Worm (Caenorhabditis elegans) whole organism, L1 larva: Measurements from ENCODE around the gene golg-4.

Experiments
- C16A3.4 ChIP-seq: fragments of 150-350 bp; optimal IDR thresholded peaks from 2 replicates; lab custom pipeline; 2014; ENCODE audit warnings: missing biosample characterization, missing genetic modification characterization
- Y116A8C.19 ChIP-seq: sonication (generic microtip); optimal IDR thresholded peaks from 2 replicates; lab custom pipeline; 2016; ENCODE audit warnings: missing compliant biosample characterization, missing genetic modification characterization, borderline replicate concordance
- ceh-63 ChIP-seq: fragments of 200-800 bp; sonication (Bioruptor generic); optimal IDR thresholded peaks from 2 replicates; lab custom pipeline; 2018; ENCODE audit warnings: mild to moderate bottlenecking, missing genetic modification characterization, missing compliant biosample characterization
- ceh-8 ChIP-seq: fragments of 200-800 bp; sonication (Bioruptor generic); optimal IDR thresholded peaks from 2 replicates; lab custom pipeline; 2018; ENCODE audit warnings: mild to moderate bottlenecking, missing genetic modification characterization, moderate library complexity, missing compliant biosample characterization
- ceh-82 ChIP-seq, 3 experiments: fragments of 150-350 bp in 1 of 3; sonication (generic microtip) in 2 of 3; optimal IDR thresholded peaks; 2 replicates each; lab custom pipeline; 2014 to 2017; ENCODE audit warnings: missing biosample characterization in 3 of 3, missing genetic modification characterization in 3 of 3
- ceh-90 ChIP-seq: sonication (generic microtip); optimal IDR thresholded peaks from 2 replicates; lab custom pipeline; 2016; ENCODE audit warnings: missing genetic modification characterization, missing compliant biosample characterization
- dsc-1 ChIP-seq: sonication (generic microtip); optimal IDR thresholded peaks from 2 replicates; lab custom pipeline; 2016; ENCODE audit warnings: mild to moderate bottlenecking, missing genetic modification characterization, missing compliant biosample characterization
- efl-3 ChIP-seq: fragments of 200-800 bp; sonication (Bioruptor generic); optimal IDR thresholded peaks from 2 replicates; lab custom pipeline; 2018; ENCODE audit warnings: mild to moderate bottlenecking, missing genetic modification characterization, missing compliant biosample characterization
- egl-13 ChIP-seq: sonication (generic microtip); optimal IDR thresholded peaks from 2 replicates; lab custom pipeline; 2016; ENCODE audit warnings: missing genotype, missing genetic modification reagents, missing genetic modification characterization, missing compliant biosample characterization
- egl-27 ChIP-seq, 2 experiments: fragments of 150-350 bp in 1 of 2; sonication (generic microtip); optimal IDR thresholded peaks; 3 replicates each; lab custom pipeline; 2017 to 2018; ENCODE audit warnings: missing biosample characterization in 2 of 2, missing genetic modification characterization in 2 of 2, missing genetic modification reagents in 2 of 2
- elt-2 ChIP-seq: sonication (generic microtip); optimal IDR thresholded peaks from 2 replicates; lab custom pipeline; 2016; ENCODE audit warnings: missing genetic modification characterization, mild to moderate bottlenecking, inconsistent platforms, missing compliant biosample characterization, missing genetic modification reagents
- elt-3 ChIP-seq, 6 experiments: fragments of 150-350 bp in 1 of 6; sonication (generic microtip); optimal IDR thresholded peaks; 2 replicates each; lab custom pipeline; 2017 to 2018; ENCODE audit warnings: missing biosample characterization in 6 of 6, missing genetic modification characterization in 6 of 6, inconsistent platforms in 1 of 6
- fkh-10 ChIP-seq: sonication (generic microtip); optimal IDR thresholded peaks from 2 replicates; lab custom pipeline; 2017; ENCODE audit warnings: missing biosample characterization, missing genetic modification reagents, missing genetic modification characterization
- fkh-8 ChIP-seq: sonication (generic microtip); optimal IDR thresholded peaks from 2 replicates; lab custom pipeline; 2016; ENCODE audit warnings: mild to moderate bottlenecking, missing genetic modification characterization, missing compliant biosample characterization
- hlh-17 ChIP-seq: fragments of 200-800 bp; sonication (Bioruptor generic); optimal IDR thresholded peaks from 2 replicates; lab custom pipeline; 2018; ENCODE audit warnings: missing genetic modification characterization, mild to moderate bottlenecking, missing compliant biosample characterization, moderate library complexity, borderline replicate concordance
- hlh-4 ChIP-seq: sonication (generic microtip); optimal IDR thresholded peaks from 2 replicates; lab custom pipeline; 2016; ENCODE audit warnings: mild to moderate bottlenecking, missing genetic modification characterization, missing compliant biosample characterization
- irx-1 ChIP-seq: sonication (generic microtip); optimal IDR thresholded peaks from 2 replicates; lab custom pipeline; 2016; ENCODE audit warnings: missing genetic modification characterization, missing compliant biosample characterization
- lin-13 ChIP-seq: fragments of 150-350 bp; optimal IDR thresholded peaks from 2 replicates; lab custom pipeline; 2014; ENCODE audit warnings: missing biosample characterization, missing genetic modification reagents, missing genetic modification characterization
- lin-14 ChIP-seq: fragments of 200-800 bp; sonication (Bioruptor generic); optimal IDR thresholded peaks from 2 replicates; lab custom pipeline; 2018; ENCODE audit warnings: mild to moderate bottlenecking, missing genetic modification characterization, moderate library complexity, missing compliant biosample characterization
- lsy-2 ChIP-seq, 2 experiments: fragments of 150-350 bp; optimal IDR thresholded peaks; 2 replicates each; lab custom pipeline; 2014; ENCODE audit warnings: missing biosample characterization in 2 of 2, missing genetic modification characterization in 2 of 2
- mab-9 ChIP-seq: fragments of 200-800 bp; sonication (Bioruptor generic); IDR thresholded peaks from 2 replicates; pipeline ENCODE4 v1.3.6; 2022; ENCODE audit warnings: missing genetic modification reagents, missing genetic modification characterization, missing compliant biosample characterization
- mdl-1 ChIP-seq, 2 experiments: fragments of 150-350 bp; optimal IDR thresholded peaks; 2 replicates each; lab custom pipeline; 2014 to 2017; ENCODE audit warnings: missing biosample characterization in 2 of 2, missing genetic modification characterization in 2 of 2, inconsistent platforms in 1 of 2
- mef-2 ChIP-seq: fragments of 150-350 bp; optimal IDR thresholded peaks from 2 replicates; lab custom pipeline; 2014; ENCODE audit warnings: missing biosample characterization, missing genetic modification characterization
- mep-1 ChIP-seq: fragments of 150-350 bp; optimal IDR thresholded peaks from 2 replicates; lab custom pipeline; 2014; ENCODE audit warnings: missing biosample characterization, missing genetic modification characterization
- nhr-11 ChIP-seq: fragments of 150-350 bp; optimal IDR thresholded peaks from 2 replicates; lab custom pipeline; 2014; ENCODE audit warnings: missing biosample characterization, missing genetic modification characterization
- nhr-12 ChIP-seq: sonication (generic microtip); optimal IDR thresholded peaks from 2 replicates; lab custom pipeline; 2017; ENCODE audit warnings: missing biosample characterization, missing genetic modification characterization
- nhr-20 ChIP-seq: sonication (generic microtip); optimal IDR thresholded peaks from 2 replicates; lab custom pipeline; 2016; ENCODE audit warnings: mild to moderate bottlenecking, missing genetic modification characterization, missing compliant biosample characterization
- nhr-237 ChIP-seq: fragments of 150-350 bp; optimal IDR thresholded peaks from 2 replicates; lab custom pipeline; 2014; ENCODE audit warnings: missing biosample characterization, missing genetic modification characterization
- nhr-47 ChIP-seq: sonication (generic microtip); optimal IDR thresholded peaks from 2 replicates; lab custom pipeline; 2016; ENCODE audit warnings: mild to moderate bottlenecking, missing genetic modification characterization, moderate library complexity, missing compliant biosample characterization
- nhr-71 ChIP-seq: sonication (generic microtip); optimal IDR thresholded peaks from 2 replicates; lab custom pipeline; 2016; ENCODE audit warnings: mild to moderate bottlenecking, missing genetic modification characterization, moderate library complexity, missing compliant biosample characterization
- nhr-77 ChIP-seq: fragments of 150-350 bp; optimal IDR thresholded peaks from 2 replicates; lab custom pipeline; 2014; ENCODE audit warnings: missing biosample characterization, missing genetic modification characterization
- pax-3 ChIP-seq: fragments of 200-800 bp; sonication (Bioruptor generic); optimal IDR thresholded peaks from 2 replicates; lab custom pipeline; 2018; ENCODE audit warnings: mild to moderate bottlenecking, missing genetic modification characterization, moderate library complexity, missing compliant biosample characterization
- rnt-1 ChIP-seq: sonication (generic microtip); optimal IDR thresholded peaks from 2 replicates; lab custom pipeline; 2016; ENCODE audit warnings: mild to moderate bottlenecking, missing genetic modification characterization, moderate library complexity, missing compliant biosample characterization
- skn-1 ChIP-seq: fragments of 150-350 bp; optimal IDR thresholded peaks from 2 replicates; lab custom pipeline; 2014; ENCODE audit warnings: missing biosample characterization, missing genetic modification characterization
- snpc-4 ChIP-seq: fragments of 150-350 bp; optimal IDR thresholded peaks from 2 replicates; lab custom pipeline; 2014; ENCODE audit warnings: missing biosample characterization, missing genetic modification characterization
- sox-4 ChIP-seq: sonication (generic microtip); optimal IDR thresholded peaks from 2 replicates; lab custom pipeline; 2016; ENCODE audit warnings: missing genetic modification characterization, missing compliant biosample characterization
- sptf-1 ChIP-seq: fragments of 150-350 bp; optimal IDR thresholded peaks from 2 replicates; lab custom pipeline; 2014; ENCODE audit warnings: missing biosample characterization, missing genetic modification characterization
- tbx-2 ChIP-seq: sonication (generic microtip); optimal IDR thresholded peaks from 2 replicates; lab custom pipeline; 2016; ENCODE audit warnings: missing genetic modification characterization, missing compliant biosample characterization
- tlp-1 ChIP-seq: fragments of 150-350 bp; optimal IDR thresholded peaks from 2 replicates; lab custom pipeline; 2014; ENCODE audit warnings: missing biosample characterization, missing genetic modification characterization
- unc-130 ChIP-seq: fragments of 150-350 bp; optimal IDR thresholded peaks from 2 replicates; lab custom pipeline; 2017; ENCODE audit warnings: missing biosample characterization, missing genetic modification characterization, inconsistent platforms
- vab-15 ChIP-seq: sonication (generic microtip); optimal IDR thresholded peaks from 2 replicates; lab custom pipeline; 2017; ENCODE audit warnings: missing genotype, mild to moderate bottlenecking, missing genetic modification characterization, missing compliant biosample characterization
- xbp-1 ChIP-seq: sonication (generic microtip); optimal IDR thresholded peaks from 2 replicates; lab custom pipeline; 2016; ENCODE audit warnings: missing genetic modification characterization, missing compliant biosample characterization
- ztf-11 ChIP-seq, 2 experiments: sonication (generic microtip); optimal IDR thresholded peaks; 2 replicates each; lab custom pipeline; 2016 to 2017; ENCODE audit warnings: missing genetic modification characterization in 2 of 2, missing biosample characterization in 1 of 2, missing compliant biosample characterization in 1 of 2
- ztf-4 ChIP-seq: fragments of 150-350 bp; optimal IDR thresholded peaks from 2 replicates; lab custom pipeline; 2014; ENCODE audit warnings: missing biosample characterization, missing genetic modification characterization

golg-4 gene

ce11 chrIII:3377700-3378099 is 27.7 kb upstream of the golg-4 start (continued):
- no peak for TF ChIP-seq ceh-82 (tag; optimal IDR thresholded peaks at IDR 0.05; lab: Kevin White, UChicago)
- no peak for TF ChIP-seq xbp-1 (tag; lab: Kevin White, UChicago)
- no peak for TF ChIP-seq fkh-8 (tag; lab: Kevin White, UChicago)
- no peak for TF ChIP-seq egl-13
- TF ChIP-seq nhr-20 (tag; lab: Kevin White, UChicago), result peak; percentile 23
- no peak for TF ChIP-seq elt-2 (tag; lab: Kevin White, UChicago)
- TF ChIP-seq mdl-1 (tag; optimal IDR thresholded peaks at IDR 0.05; lab: Kevin White, UChicago), result no peak
- no peak for TF ChIP-seq ztf-11 (tag; optimal IDR thresholded peaks at IDR 0.05; lab: Kevin White, UChicago)
- no peak for TF ChIP-seq unc-130 (tag; lab: Kevin White, UChicago)
- no peak for TF ChIP-seq tbx-2
- TF ChIP-seq nhr-12 (tag; lab: Kevin White, UChicago), result no peak
- TF ChIP-seq vab-15 (tag; lab: Kevin White, UChicago), result no peak
- TF ChIP-seq nhr-47, result no peak
- TF ChIP-seq lin-13 (GFP tag; lab: Kevin White, UChicago), result peak; percentile 84
- TF ChIP-seq egl-27 (tag; optimal IDR thresholded peaks at IDR 0.05; lab: Kevin White, UChicago), result no peak
- no peak for TF ChIP-seq efl-3 (GFP tag; lab: Kevin White, UChicago)
- TF ChIP-seq skn-1 (tag; lab: Kevin White, UChicago), result no peak
- peak in 5 of 6 experiments; percentile 54 to 89 (median 74) for TF ChIP-seq elt-3 (tag; optimal IDR thresholded peaks at IDR 0.05; lab: Kevin White, UChicago)
- no peak for TF ChIP-seq dsc-1 (tag; lab: Kevin White, UChicago)
- TF ChIP-seq nhr-237 (tag; lab: Kevin White, UChicago), result no peak
- no peak for TF ChIP-seq nhr-11
- no peak for TF ChIP-seq tlp-1
- TF ChIP-seq ceh-8 (GFP tag; lab: Kevin White, UChicago), result no peak
- peak; percentile 94 for TF ChIP-seq snpc-4 (tag; lab: Kevin White, UChicago)
- TF ChIP-seq Y116A8C.19 (tag; lab: Kevin White, UChicago), result no peak
- no peak for TF ChIP-seq ztf-4 (tag; lab: Kevin White, UChicago)
- no peak for TF ChIP-seq lsy-2 (tag; optimal IDR thresholded peaks at IDR 0.05; lab: Kevin White, UChicago)
- no peak for TF ChIP-seq fkh-10 (GFP tag; lab: Kevin White, UChicago)
- no peak for TF ChIP-seq hlh-17
- TF ChIP-seq mab-9, result no peak
- TF ChIP-seq pax-3 (tag; lab: Kevin White, UChicago), result no peak
- no peak for TF ChIP-seq hlh-4 (tag; lab: Kevin White, UChicago)
- TF ChIP-seq ceh-63 (GFP tag; lab: Kevin White, UChicago), result no peak
- no peak for TF ChIP-seq ceh-90 (tag; lab: Kevin White, UChicago)
- TF ChIP-seq C16A3.4, result no peak
- no peak for TF ChIP-seq mep-1 (tag; lab: Kevin White, UChicago)
- TF ChIP-seq sox-4, result no peak
- no peak for TF ChIP-seq mef-2 (tag; lab: Kevin White, UChicago)
- TF ChIP-seq sptf-1 (tag; lab: Kevin White, UChicago), result no peak
- no peak for TF ChIP-seq rnt-1 (tag; lab: Kevin White, UChicago)
- peak; percentile 26 for TF ChIP-seq lin-14 (GFP tag; lab: Kevin White, UChicago)
- TF ChIP-seq nhr-71, result peak; percentile 33
- TF ChIP-seq nhr-77 (tag; lab: Kevin White, UChicago), result no peak
- TF ChIP-seq irx-1 (tag; lab: Kevin White, UChicago), result no peak
- TF ChIP-seq, all 84 proteins: peak for 10
